Fruit fly (Drosophila melanogaster) Kc167 (cell line): ENCODE results near the gene CG34290.

Experiments
- h ChIP-seq: fragments of >200 bp; optimal IDR thresholded peaks from 3 replicates; lab custom pipeline; 2018; ENCODE audit warnings: missing external identifiers
- psq ChIP-seq: fragments of >200 bp; optimal IDR thresholded peaks from 2 replicates; lab custom pipeline; 2017; ENCODE audit warnings: missing external identifiers

DNA sequence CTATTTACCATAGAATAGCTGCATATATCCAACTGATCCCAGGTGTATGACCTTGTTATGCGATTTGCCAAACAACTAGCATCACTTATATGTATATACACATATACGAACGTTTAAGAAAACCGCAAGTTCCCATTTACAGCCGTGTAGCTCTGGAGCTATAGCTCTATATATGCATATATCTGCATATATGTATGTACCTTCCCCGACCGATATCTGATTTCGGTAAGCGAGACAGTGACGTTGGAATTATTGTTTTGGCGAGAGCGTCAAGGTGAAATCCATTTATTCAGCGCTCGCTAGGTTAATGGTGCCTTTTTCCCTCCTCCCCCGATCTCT is 29.6 kb downstream of the CG34290 start:
- TF ChIP-seq h (lab: Kevin White, UChicago) (no peak), psq (lab: Kevin White, UChicago) (no peak)
